Worm (Caenorhabditis elegans) whole organism, L1 larva: ENCODE measurements around the gene col-139.

Experiments
- blmp-1 ChIP-seq: fragments of 150-350 bp; optimal IDR thresholded peaks from 2 replicates; lab custom pipeline; 2014; ENCODE audit warnings: missing biosample characterization, missing genetic modification characterization
- egl-27 ChIP-seq, 2 experiments: fragments of 150-350 bp in 1 of 2; sonication (generic microtip); optimal IDR thresholded peaks; 3 replicates each; lab custom pipeline; 2017 to 2018; ENCODE audit warnings: missing biosample characterization in 2 of 2, missing genetic modification characterization in 2 of 2, missing genetic modification reagents in 2 of 2
- fkh-10 ChIP-seq: sonication (generic microtip); optimal IDR thresholded peaks from 2 replicates; lab custom pipeline; 2017; ENCODE audit warnings: missing biosample characterization, missing genetic modification reagents, missing genetic modification characterization
- lin-39 ChIP-seq: fragments of 150-350 bp; optimal IDR thresholded peaks from 2 replicates; lab custom pipeline; 2014; ENCODE audit warnings: missing biosample characterization, missing genetic modification reagents, missing genetic modification characterization
- mep-1 ChIP-seq: fragments of 150-350 bp; optimal IDR thresholded peaks from 2 replicates; lab custom pipeline; 2014; ENCODE audit warnings: missing biosample characterization, missing genetic modification characterization
- pqm-1 ChIP-seq: sonication (generic microtip); optimal IDR thresholded peaks from 3 replicates; lab custom pipeline; 2017; ENCODE audit warnings: missing biosample characterization, missing genetic modification characterization
- snpc-4 ChIP-seq: fragments of 150-350 bp; optimal IDR thresholded peaks from 2 replicates; lab custom pipeline; 2014; ENCODE audit warnings: missing biosample characterization, missing genetic modification characterization
- sox-4 ChIP-seq: sonication (generic microtip); optimal IDR thresholded peaks from 2 replicates; lab custom pipeline; 2016; ENCODE audit warnings: missing genetic modification characterization, missing compliant biosample characterization
- unc-62 ChIP-seq: fragments of 150-350 bp; optimal IDR thresholded peaks from 2 replicates; lab custom pipeline; 2014; ENCODE audit warnings: missing biosample characterization, missing genetic modification reagents, missing genetic modification characterization
- zag-1 ChIP-seq: fragments of 150-350 bp; optimal IDR thresholded peaks from 2 replicates; lab custom pipeline; 2014; ENCODE audit warnings: missing biosample characterization, missing genetic modification characterization
- ztf-4 ChIP-seq: fragments of 150-350 bp; optimal IDR thresholded peaks from 2 replicates; lab custom pipeline; 2014; ENCODE audit warnings: missing biosample characterization, missing genetic modification characterization

- no peak for TF ChIP-seq zag-1 (tag; lab: Kevin White, UChicago)
- no peak for TF ChIP-seq ztf-4 (tag; lab: Kevin White, UChicago)
- TF ChIP-seq lin-39 = no peak
- no peak for TF ChIP-seq pqm-1 (tag; lab: Kevin White, UChicago)
- TF ChIP-seq snpc-4 (tag; lab: Kevin White, UChicago) = no peak
- no peak for TF ChIP-seq unc-62 (GFP tag; lab: Kevin White, UChicago)
- no peak for TF ChIP-seq fkh-10 (GFP tag; lab: Kevin White, UChicago)
- no peak for TF ChIP-seq egl-27 (tag; optimal IDR thresholded peaks at IDR 0.05; lab: Kevin White, UChicago)
- TF ChIP-seq sox-4 = no peak
- TF ChIP-seq mep-1 = no peak
- TF ChIP-seq blmp-1 = no peak
These were observed 34.3 kb upstream of the col-139 start, which contains the start of gene K03B4.2 for ce11 chrV:4687944-4688505.
